Fruit fly (Drosophila melanogaster): Measurements from ENCODE around the gene ems.

The ems gene

dm6 chr3R:13884929-13885328 lies 16.7 kb upstream of the ems start (continued):
- TF ChIP-seq CG10267 (tag; optimal IDR thresholded peaks at IDR 0.05) (peak; percentile 47), zen2 (GFP tag; IDR thresholded peaks at IDR 0.05; ENCODE audit: partially characterized antibody) (no peak), MTF-1 (GFP tag; optimal IDR thresholded peaks at IDR 0.05; ENCODE audit: borderline replicate concordance) (no peak), zen (tag; optimal IDR thresholded peaks at IDR 0.05) (no peak), Bdp1 (GFP tag; optimal IDR thresholded peaks at IDR 0.05) (no peak), org-1 (GFP tag; optimal IDR thresholded peaks at IDR 0.05) (no peak), Poxn (GFP tag; IDR thresholded peaks at IDR 0.05) (no peak), CG17328 (GFP tag; IDR thresholded peaks at IDR 0.05) (peak; percentile 69), NFAT (GFP tag; IDR thresholded peaks at IDR 0.05) (no peak), Stat92E (GFP tag; optimal IDR thresholded peaks at IDR 0.05) (peak in 1 of 3 experiments; percentile 0), h (optimal IDR thresholded peaks at IDR 0.05) (no peak), slp2 (GFP tag; optimal IDR thresholded peaks at IDR 0.05) (peak; percentile 6), CG32767 (GFP tag; IDR thresholded peaks at IDR 0.05) (0 out of 2 replicates have a peak, but pooled peaks have one; percentile 10), Ravus (GFP tag; IDR thresholded peaks at IDR 0.05) (no peak), klu (GFP tag; IDR thresholded peaks at IDR 0.05) (no peak), CG17186 (GFP tag; optimal IDR thresholded peaks at IDR 0.05) (no peak), zf30C (GFP tag; optimal IDR thresholded peaks at IDR 0.05) (no peak), CG10321 (GFP tag; IDR thresholded peaks at IDR 0.05) (no peak), CG2712 (tag; optimal IDR thresholded peaks at IDR 0.05) (peak; percentile 74), hkb (optimal IDR thresholded peaks at IDR 0.05) (no peak), hkb (GFP tag; IDR thresholded peaks at IDR 0.05) (peak; percentile 12; the same call in 1 of the 2 replicates), az2 (GFP tag; optimal IDR thresholded peaks at IDR 0.05) (peak; percentile 34), Bteb2 (GFP tag; optimal IDR thresholded peaks at IDR 0.05) (no peak), her (GFP tag; optimal IDR thresholded peaks at IDR 0.05) (no peak), Sox102F (GFP tag; optimal IDR thresholded peaks at IDR 0.05) (peak; percentile 15), prd (optimal IDR thresholded peaks at IDR 0.05) (no peak), prd (GFP tag; IDR thresholded peaks at IDR 0.05) (peak; percentile 67; the same call in 2 of the 3 replicates), ham (GFP tag; IDR thresholded peaks at IDR 0.05) (no peak), ttk (GFP tag; IDR thresholded peaks at IDR 0.05) (peak; percentile 26; the same call in 1 of the 2 replicates), vvl (GFP tag; IDR thresholded peaks at IDR 0.05) (peak; percentile 58; the same call in 1 of the 2 replicates), Max (GFP tag; optimal IDR thresholded peaks at IDR 0.05) (no peak), CG7745 (tag; optimal IDR thresholded peaks at IDR 0.05) (no peak), caup (GFP tag; optimal IDR thresholded peaks at IDR 0.05; ENCODE audit: severe bottlenecking) (no peak), D19A (tag; optimal IDR thresholded peaks at IDR 0.05) (peak; percentile 33), CG10462 (GFP tag; optimal IDR thresholded peaks at IDR 0.05) (no peak), pfk (GFP tag; optimal IDR thresholded peaks at IDR 0.05) (no peak), trh (GFP tag; optimal IDR thresholded peaks at IDR 0.05) (no peak), Atf-2 (GFP tag; optimal IDR thresholded peaks at IDR 0.05) (peak; percentile 46), CkIIα-i1 (GFP tag; IDR thresholded peaks at IDR 0.05) (no peak), CG33213 (GFP tag; optimal IDR thresholded peaks at IDR 0.05) (no peak), chm (GFP tag; IDR thresholded peaks at IDR 0.05) (peak; percentile 11; the same call in 1 of the 2 replicates), peb (GFP tag; IDR thresholded peaks at IDR 0.05) (no peak), CG7786 (GFP tag; optimal IDR thresholded peaks at IDR 0.05) (no peak), CG17361 (GFP tag; IDR thresholded peaks at IDR 0.05) (peak; percentile 46; the same call in 1 of the 3 replicates), Gug (GFP tag; IDR thresholded peaks at IDR 0.05) (no peak), BEAF-32 (GFP tag; optimal IDR thresholded peaks at IDR 0.05) (no peak), sug (tag; optimal IDR thresholded peaks at IDR 0.05) (no peak), fru (optimal IDR thresholded peaks at IDR 0.05) (no peak), Antp (GFP tag; optimal IDR thresholded peaks at IDR 0.05) (peak; percentile 3), CG9437 (GFP tag; optimal IDR thresholded peaks at IDR 0.05) (no peak), vfl (GFP tag; optimal IDR thresholded peaks at IDR 0.05) (no peak), CG6272 (GFP tag; IDR thresholded peaks at IDR 0.05) (no peak), CG18262 (tag; optimal IDR thresholded peaks at IDR 0.05) (peak; percentile 64)

Measured in whole organism, embryonic.